Worm (Caenorhabditis elegans) whole organism, L4 larva: Measurements from ENCODE around the gene F41C6.6.
"Not testable (repeated sequence)": the region's sequence is repeated elsewhere in the genome, so short reads cannot be mapped to it uniquely, and the experiment has no call there.

Experiments used
- D1046.2 ChIP-seq: fragments of 200-800 bp; sonication (Bioruptor generic); IDR thresholded peaks from 2 replicates; pipeline ENCODE4 v1.3.6; 2022; ENCODE audit warnings: missing genetic modification characterization, missing compliant biosample characterization
- F26F4.8 ChIP-seq: fragments of 200-800 bp; sonication (Bioruptor generic); conservative IDR thresholded peaks from 2 replicates; pipeline ENCODE4 v1.3.6; 2022; ENCODE audit warnings: missing genetic modification characterization, missing compliant biosample characterization
- Y105C5A.15 ChIP-seq: fragments of 200-800 bp; sonication (Bioruptor generic); IDR thresholded peaks from 2 replicates; pipeline ENCODE4 v1.3.6; 2022; ENCODE audit warnings: missing genetic modification characterization, missing compliant biosample characterization
- aha-1 ChIP-seq: fragments of 150-350 bp; peaks from one replicate; lab custom pipeline; 2014; ENCODE audit warnings: missing biosample characterization, missing genetic modification characterization
- ceh-20 ChIP-seq: fragments of 200-800 bp; sonication (Bioruptor generic); IDR thresholded peaks from 2 replicates; pipeline ENCODE4 v1.3.6; 2022; ENCODE audit warnings: missing genetic modification reagents, missing genetic modification characterization, missing compliant biosample characterization
- ceh-44 ChIP-seq: fragments of 200-800 bp; sonication (Bioruptor generic); IDR thresholded peaks from 2 replicates; pipeline ENCODE4 v1.3.6; 2022; ENCODE audit warnings: missing genetic modification reagents, missing genetic modification characterization, missing compliant biosample characterization
- ceh-62 ChIP-seq: sonication (generic microtip); optimal IDR thresholded peaks from 2 replicates; lab custom pipeline; 2017; ENCODE audit warnings: missing biosample characterization, missing genetic modification characterization
- daf-16 ChIP-seq, 3 experiments: sonication (generic microtip); optimal IDR thresholded peaks; 2 replicates each; lab custom pipeline; 2016 to 2017; ENCODE audit warnings: missing genetic modification characterization in 3 of 3, missing genetic modification reagents in 3 of 3, mild to moderate bottlenecking in 2 of 3, missing compliant biosample characterization in 2 of 3, missing biosample characterization in 1 of 3, moderate library complexity in 1 of 3
- dmd-6 ChIP-seq: fragments of 200-800 bp; sonication (Bioruptor generic); IDR thresholded peaks from 2 replicates; pipeline ENCODE4 v1.3.6; 2022; ENCODE audit warnings: missing genetic modification reagents, missing genetic modification characterization, missing compliant biosample characterization
- dve-1 ChIP-seq: sonication (generic microtip); optimal IDR thresholded peaks from 2 replicates; lab custom pipeline; 2017; ENCODE audit warnings: antibody characterized with exemption, mild to moderate bottlenecking, missing genetic modification characterization, missing compliant biosample characterization; ENCODE audit not compliant: insufficient read depth
- egl-43 ChIP-seq: fragments of 200-800 bp; sonication (Bioruptor generic); IDR thresholded peaks from 2 replicates; pipeline ENCODE4 v1.3.6; 2022; ENCODE audit warnings: missing genetic modification reagents, missing genetic modification characterization, missing compliant biosample characterization
- hlh-11 ChIP-seq: fragments of 200-800 bp; sonication (Bioruptor generic); optimal IDR thresholded peaks from 2 replicates; lab custom pipeline; 2018; ENCODE audit warnings: mild to moderate bottlenecking, missing genetic modification characterization, missing compliant biosample characterization
- hlh-30 ChIP-seq: sonication (generic microtip); optimal IDR thresholded peaks from 2 replicates; lab custom pipeline; 2017; ENCODE audit warnings: antibody characterized with exemption, mild to moderate bottlenecking, missing genetic modification characterization, missing compliant biosample characterization; ENCODE audit not compliant: insufficient read depth
- hmg-1.1 ChIP-seq: fragments of 200-800 bp; sonication (Bioruptor generic); IDR thresholded peaks from 2 replicates; pipeline ENCODE4 v1.3.6; 2022; ENCODE audit warnings: missing genetic modification reagents, missing genetic modification characterization, missing compliant biosample characterization
- jun-1 ChIP-seq: fragments of 150-350 bp; optimal IDR thresholded peaks from 2 replicates; lab custom pipeline; 2014; ENCODE audit warnings: missing biosample characterization, missing genetic modification reagents, missing genetic modification characterization
- lin-13 ChIP-seq: fragments of 150-350 bp; optimal IDR thresholded peaks from 2 replicates; lab custom pipeline; 2014; ENCODE audit warnings: missing biosample characterization, missing genetic modification reagents, missing genetic modification characterization
- lin-15B ChIP-seq: fragments of 150-350 bp; sonication (generic microtip); optimal IDR thresholded peaks from 3 replicates; lab custom pipeline; 2014; ENCODE audit warnings: missing biosample characterization, missing genetic modification characterization
- lin-39 ChIP-seq: fragments of 150-350 bp; optimal IDR thresholded peaks from 2 replicates; lab custom pipeline; 2014; ENCODE audit warnings: missing biosample characterization, missing genetic modification reagents, missing genetic modification characterization
- madf-9 ChIP-seq: fragments of 200-800 bp; sonication (Bioruptor generic); conservative IDR thresholded peaks from 2 replicates; pipeline ENCODE4 v1.3.6; 2022; ENCODE audit warnings: missing genetic modification reagents, missing genetic modification characterization, missing compliant biosample characterization
- mdt-29 ChIP-seq: fragments of 200-800 bp; sonication (Bioruptor generic); IDR thresholded peaks from 2 replicates; pipeline ENCODE4 v1.3.6; 2022; ENCODE audit warnings: missing genetic modification reagents, missing genetic modification characterization, missing compliant biosample characterization
- mxl-3 ChIP-seq: fragments of 200-800 bp; sonication (Bioruptor generic); optimal IDR thresholded peaks from 2 replicates; lab custom pipeline; 2018; ENCODE audit warnings: mild to moderate bottlenecking, missing genetic modification characterization, missing compliant biosample characterization
- nhr-25 ChIP-seq: sonication (generic microtip); optimal IDR thresholded peaks from 2 replicates; lab custom pipeline; 2017; ENCODE audit warnings: missing genetic modification characterization, mild to moderate bottlenecking, missing compliant biosample characterization, antibody characterized with exemption, moderate library complexity, borderline replicate concordance; ENCODE audit not compliant: insufficient read depth
- nhr-28 ChIP-seq: fragments of 150-350 bp; optimal IDR thresholded peaks from 2 replicates; lab custom pipeline; 2014; ENCODE audit warnings: missing biosample characterization, missing genetic modification characterization
- pqm-1 ChIP-seq: sonication (generic microtip); optimal IDR thresholded peaks from 2 replicates; lab custom pipeline; 2017; ENCODE audit warnings: missing biosample characterization, missing genetic modification characterization
- skn-1 ChIP-seq: fragments of 150-350 bp; optimal IDR thresholded peaks from 2 replicates; lab custom pipeline; 2014; ENCODE audit warnings: missing biosample characterization, missing genetic modification characterization
- tra-1 ChIP-seq: fragments of 200-800 bp; sonication (Bioruptor generic); IDR thresholded peaks from 2 replicates; pipeline ENCODE4 v1.3.6; 2022; ENCODE audit warnings: missing genetic modification reagents, missing genetic modification characterization, missing compliant biosample characterization
- unc-130 ChIP-seq: sonication (generic microtip); optimal IDR thresholded peaks from 2 replicates; lab custom pipeline; 2016; ENCODE audit warnings: missing genetic modification reagents, missing genetic modification characterization, missing compliant biosample characterization
- unc-62 ChIP-seq, 3 experiments: fragments of 150-350 bp in 1 of 3; sonication (generic microtip); optimal IDR thresholded peaks in 2 of 3; peaks in 1 of 3; 1 replicate in 1 of 3; 2 replicates in 2 of 3; lab custom pipeline; 2014 to 2017; ENCODE audit warnings: missing biosample characterization in 3 of 3, missing genetic modification characterization in 3 of 3, missing genetic modification reagents in 3 of 3, missing genotype in 1 of 3

The F41C6.6 gene

ce11 chrX:6881795-6882194 is at the start of gene F41C6.6:
Gene F41C6.6, minus strand, starts transcription at chrX:6881895.
- TF ChIP-seq lin-39, pqm-1, madf-9: not testable (repeated sequence)

ce11 chrX:6928578-6928977 is 46.9 kb upstream of the F41C6.6 start, which contains the start of gene F14B8.5:
Gene F14B8.5, minus strand, starts transcription at chrX:6928704.
- TF ChIP-seq F26F4.8 (GFP tag; lab: Robert Waterston, UW) (no peak), dmd-6 (GFP tag; lab: Robert Waterston, UW) (peak; percentile 22; the same call in 1 of the 2 replicates), daf-16 (GFP tag; optimal IDR thresholded peaks at IDR 0.05; lab: Kevin White, UChicago) (no peak), daf-16 (tag; optimal IDR thresholded peaks at IDR 0.05; lab: Kevin White, UChicago) (peak; percentile 46), ceh-62 (tag; lab: Kevin White, UChicago) (no peak), egl-43 (GFP tag; lab: Robert Waterston, UW) (no peak), hmg-1.1 (GFP tag; lab: Robert Waterston, UW) (no peak), D1046.2 (GFP tag; lab: Robert Waterston, UW) (no peak), aha-1 (peak; percentile 87), hlh-11 (tag; lab: Kevin White, UChicago) (peak; percentile 45), tra-1 (GFP tag; lab: Robert Waterston, UW) (no peak), jun-1 (tag; lab: Kevin White, UChicago) (no peak), dve-1 (tag; lab: Kevin White, UChicago) (peak; percentile 1), unc-130 (GFP tag; lab: Kevin White, UChicago) (no peak), pqm-1 (peak; percentile 14), lin-15B (tag; lab: Kevin White, UChicago) (no peak), nhr-28 (tag; lab: Kevin White, UChicago) (peak; percentile 11), lin-39 (no peak)

DNA sequence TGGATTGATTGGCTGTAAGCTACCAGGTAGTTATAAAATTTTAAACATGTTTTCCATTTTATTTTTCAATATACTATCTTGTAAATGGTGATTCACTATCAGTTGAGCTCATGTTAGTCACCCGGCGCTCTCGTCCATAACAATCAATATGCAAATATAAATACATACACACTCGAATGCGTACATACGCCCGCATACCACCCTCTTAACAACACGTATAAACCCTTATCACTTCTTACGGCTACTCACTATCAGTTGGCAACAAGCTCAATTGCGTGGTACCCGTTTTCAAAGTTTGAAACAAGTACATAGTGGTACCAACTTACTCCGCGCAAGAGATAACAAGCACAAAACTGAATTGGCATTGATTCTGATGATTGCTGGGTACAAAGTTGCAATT is 45.3 kb upstream of the F41C6.6 start:
- TF ChIP-seq skn-1, result no peak
- no peak for TF ChIP-seq F26F4.8 (GFP tag; lab: Robert Waterston, UW)
- TF ChIP-seq ceh-20 (GFP tag; lab: Robert Waterston, UW), result no peak
- peak; percentile 81 for TF ChIP-seq aha-1
- TF ChIP-seq nhr-25 (tag; lab: Kevin White, UChicago), result no peak
- TF ChIP-seq unc-62 (GFP tag; optimal IDR thresholded peaks at IDR 0.05 in 1 of 2; lab: Kevin White, UChicago), result peak in 1 of 2 experiments; percentile 70
- TF ChIP-seq unc-62 (tag; optimal IDR thresholded peaks at IDR 0.05; lab: Kevin White, UChicago), result no peak
- peak; percentile 31 for TF ChIP-seq hlh-11 (tag; lab: Kevin White, UChicago)
- TF ChIP-seq dve-1 (tag; lab: Kevin White, UChicago), result peak; percentile 61
- peak; percentile 64 for TF ChIP-seq pqm-1
- TF ChIP-seq hlh-30 (tag; lab: Kevin White, UChicago), result no peak
- no peak for TF ChIP-seq daf-16 (GFP tag; optimal IDR thresholded peaks at IDR 0.05; lab: Kevin White, UChicago)
- TF ChIP-seq daf-16 (tag; optimal IDR thresholded peaks at IDR 0.05; lab: Kevin White, UChicago), result peak; percentile 92
- TF ChIP-seq ceh-44 (GFP tag; lab: Robert Waterston, UW), result no peak
- TF ChIP-seq, all 104 proteins: peak for 6

DNA sequence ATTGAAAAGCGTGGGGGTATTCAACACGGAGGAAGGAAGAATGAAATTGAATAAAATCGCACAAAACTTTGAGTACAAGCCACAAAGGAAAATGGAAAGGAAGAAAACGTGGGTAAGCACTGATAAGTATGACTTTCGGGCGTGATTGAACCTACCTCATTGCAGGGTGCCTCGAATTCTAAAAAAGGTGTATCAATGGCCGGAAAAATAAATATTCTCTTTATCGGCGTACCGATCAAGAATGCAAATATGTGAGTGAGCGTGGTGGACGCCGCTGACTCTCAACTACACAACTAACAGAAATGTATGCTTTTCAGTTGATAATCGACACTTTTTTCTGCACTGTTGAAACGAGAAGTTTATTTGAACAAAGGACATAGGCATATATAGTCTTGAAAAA is 42.8 kb upstream of the F41C6.6 start, which contains the start of gene otpl-3:
Gene otpl-3 (minus strand): TSS at position 304 of the 400 bp plus-strand sequence.
- TF ChIP-seq dve-1 (tag; lab: Kevin White, UChicago), result peak; percentile 5
- TF ChIP-seq aha-1, result peak; percentile 76
- TF ChIP-seq lin-13, result no peak
- peak; percentile 54 for TF ChIP-seq nhr-28 (tag; lab: Kevin White, UChicago)
- no peak for TF ChIP-seq nhr-25 (tag; lab: Kevin White, UChicago)
- TF ChIP-seq pqm-1, result peak; percentile 75
- no peak for TF ChIP-seq mdt-29
- TF ChIP-seq daf-16 (GFP tag; optimal IDR thresholded peaks at IDR 0.05; lab: Kevin White, UChicago), result no peak
- TF ChIP-seq daf-16 (tag; optimal IDR thresholded peaks at IDR 0.05; lab: Kevin White, UChicago), result peak; percentile 24
- no peak for TF ChIP-seq Y105C5A.15 (GFP tag; lab: Robert Waterston, UW)
- TF ChIP-seq dmd-6 (GFP tag; lab: Robert Waterston, UW), result peak; percentile 34; the same call in 1 of the 2 replicates
- TF ChIP-seq hlh-11 (tag; lab: Kevin White, UChicago), result peak; percentile 47
- peak; percentile 20 for TF ChIP-seq mxl-3

- TF ChIP-seq unc-62 (GFP tag; optimal IDR thresholded peaks at IDR 0.05 in 1 of 2; lab: Kevin White, UChicago) (peak in 1 of 2 experiments; percentile 66), unc-62 (tag; optimal IDR thresholded peaks at IDR 0.05; lab: Kevin White, UChicago) (no peak), lin-13 (no peak)
These were observed 38.4 kb upstream of the F41C6.6 start for ce11 chrX:6920132-6920531.
